Worm (Caenorhabditis elegans): ENCODE measurements around the gene asp-6.

asp-6 gene

DNA sequence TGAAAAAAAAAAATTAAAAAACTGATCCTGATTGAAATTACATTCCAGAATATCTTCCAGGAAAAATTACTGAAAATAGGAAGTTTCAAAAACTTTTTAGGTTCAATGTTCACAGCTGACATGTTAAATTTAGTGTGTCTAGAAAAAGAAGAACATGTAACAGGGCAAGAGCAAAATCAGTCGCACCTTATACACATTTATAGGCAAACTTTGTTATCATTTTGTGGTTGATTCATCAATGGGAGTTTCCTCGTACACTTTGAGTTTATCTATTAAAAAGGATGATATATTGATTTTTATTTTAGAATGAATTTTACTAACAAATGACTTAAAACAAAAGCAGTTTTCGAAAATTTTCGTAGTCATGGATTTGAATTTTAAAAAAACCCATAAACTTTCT, 25.5 kb downstream of the asp-6 start:
- TF ChIP-seq fkh-6 (tag; optimal IDR thresholded peaks at IDR 0.05): no peak
- TF ChIP-seq gmeb-2 (tag; optimal IDR thresholded peaks at IDR 0.05): no peak
- TF ChIP-seq fax-1 (tag; optimal IDR thresholded peaks at IDR 0.05): no peak
- no peak for TF ChIP-seq fkh-10 (GFP tag; optimal IDR thresholded peaks at IDR 0.05)
- TF ChIP-seq nfya-1 (tag; optimal IDR thresholded peaks at IDR 0.05): no peak
- TF ChIP-seq ceh-30 (tag; optimal IDR thresholded peaks at IDR 0.05): no peak
- TF ChIP-seq ceh-45 (GFP tag; IDR thresholded peaks at IDR 0.05): no peak
- no peak for TF ChIP-seq elt-4 (tag; optimal IDR thresholded peaks at IDR 0.05)
- TF ChIP-seq Y22D7AL.16 (tag; optimal IDR thresholded peaks at IDR 0.05): no peak
- no peak for TF ChIP-seq hlh-8 (tag; optimal IDR thresholded peaks at IDR 0.05)
- TF ChIP-seq unc-3 (GFP tag; conservative IDR thresholded peaks at IDR 0.05): no peak
- TF ChIP-seq unc-3 (tag; optimal IDR thresholded peaks at IDR 0.05): no peak
- TF ChIP-seq ceh-6 (GFP tag; optimal IDR thresholded peaks at IDR 0.05): no peak
- no peak for TF ChIP-seq ceh-2 (tag; optimal IDR thresholded peaks at IDR 0.05)
- TF ChIP-seq pat-9 (tag; optimal IDR thresholded peaks at IDR 0.05): no peak
- no peak for TF ChIP-seq pqm-1 (tag; optimal IDR thresholded peaks at IDR 0.05)
- no peak for TF ChIP-seq ceh-34 (tag; optimal IDR thresholded peaks at IDR 0.05)
- TF ChIP-seq odd-2 (tag; optimal IDR thresholded peaks at IDR 0.05): no peak
- no peak for TF ChIP-seq unc-55 (GFP tag; optimal IDR thresholded peaks at IDR 0.05)
- TF ChIP-seq ttx-3 (tag; optimal IDR thresholded peaks at IDR 0.05): no peak

DNA sequence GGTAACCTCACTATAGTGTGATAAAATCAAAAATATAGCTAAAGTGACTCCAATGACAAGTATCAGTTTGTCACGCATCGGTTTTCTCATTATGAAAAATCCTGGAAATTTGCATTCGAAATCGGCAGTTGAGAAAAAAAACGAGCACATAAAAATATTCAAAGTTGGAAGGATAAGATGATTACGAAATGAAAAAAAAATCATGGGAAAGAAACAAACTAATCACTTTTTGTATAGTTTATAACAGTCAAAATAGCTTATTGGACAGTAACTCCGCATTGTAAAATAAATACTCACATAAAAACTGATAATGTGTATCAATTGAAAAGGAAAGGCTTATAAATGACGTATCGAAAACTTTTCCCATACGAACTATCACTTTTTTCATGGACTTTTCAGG, 25.9 kb downstream of the asp-6 start, which contains the start of gene C16D9.4:
Gene C16D9.4 (minus strand): TSS at position 101 of the 400 bp plus-strand sequence.
- TF ChIP-seq pag-3 (tag; optimal IDR thresholded peaks at IDR 0.05; ENCODE audit: borderline replicate concordance): no peak
- no peak for TF ChIP-seq ceh-34 (tag; optimal IDR thresholded peaks at IDR 0.05)

DNA sequence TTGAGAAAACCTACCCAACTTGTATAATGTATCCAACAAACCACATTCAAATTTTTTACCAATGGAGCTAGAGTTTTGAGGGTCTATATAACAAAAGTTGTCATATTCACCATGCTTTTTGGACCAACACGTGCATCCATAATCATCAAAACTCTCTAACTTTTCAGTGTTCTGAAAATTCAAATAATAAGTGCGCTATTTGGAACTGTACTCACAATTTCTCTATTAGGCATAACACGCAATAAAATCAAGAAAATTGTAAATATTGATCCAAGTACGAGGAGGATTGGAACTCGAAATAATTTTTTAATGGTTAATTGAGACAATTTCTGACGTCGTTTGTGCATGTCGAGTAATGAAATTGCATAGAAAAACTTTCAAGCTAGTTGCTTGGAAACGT, 28.8 kb downstream of the asp-6 start, which contains the start of gene C16D9.3:
Gene C16D9.3 (minus strand): TSS at position 101 of the 400 bp plus-strand sequence.
- TF ChIP-seq unc-55 (GFP tag; optimal IDR thresholded peaks at IDR 0.05): no peak
- no peak for TF ChIP-seq ceh-14 (tag; optimal IDR thresholded peaks at IDR 0.05)
- TF ChIP-seq ceh-48 (tag; optimal IDR thresholded peaks at IDR 0.05): no peak
- TF ChIP-seq sox-2 (GFP tag; IDR thresholded peaks at IDR 0.05): no peak
- no peak for TF ChIP-seq nfya-1 (tag; optimal IDR thresholded peaks at IDR 0.05)
- no peak for TF ChIP-seq elt-2 (tag; optimal IDR thresholded peaks at IDR 0.05)
- no peak for TF ChIP-seq pha-4 (tag; optimal IDR thresholded peaks at IDR 0.05)
- TF ChIP-seq fax-1 (tag; optimal IDR thresholded peaks at IDR 0.05): no peak
- TF ChIP-seq elt-4 (tag; optimal IDR thresholded peaks at IDR 0.05): no peak
- TF ChIP-seq sdc-2 (tag; optimal IDR thresholded peaks at IDR 0.05): no peak
- no peak for TF ChIP-seq ama-1 (optimal IDR thresholded peaks at IDR 0.05)
- TF ChIP-seq nhr-232 (tag; optimal IDR thresholded peaks at IDR 0.05): no peak
- TF ChIP-seq ceh-24 (tag; optimal IDR thresholded peaks at IDR 0.05): no peak

DNA sequence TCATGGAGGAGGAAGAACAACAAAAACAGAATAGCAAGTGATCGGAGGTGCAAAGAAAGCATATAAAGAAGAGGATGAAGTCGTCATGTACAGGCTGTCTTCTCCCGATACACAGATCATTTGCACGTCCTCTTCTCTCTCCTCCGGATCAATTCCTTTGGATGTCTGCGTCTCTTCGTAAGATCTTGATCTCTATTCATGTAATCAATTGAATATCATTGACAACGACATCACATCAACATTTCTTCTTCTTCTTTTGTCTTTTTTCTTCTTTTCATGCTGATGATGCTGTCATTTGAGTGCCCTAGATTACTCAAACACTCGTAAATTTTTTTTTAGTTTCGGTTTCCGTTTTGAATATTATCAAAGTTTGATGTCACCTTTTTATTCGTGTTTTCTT, 30.4 kb downstream of the asp-6 start, which contains the start of gene rol-3:
Gene rol-3 (minus strand): TSS at position 120 of the 400 bp plus-strand sequence.
- TF ChIP-seq nhr-11 (tag; optimal IDR thresholded peaks at IDR 0.05) (no peak), ceh-30 (tag; optimal IDR thresholded peaks at IDR 0.05) (no peak), madf-2 (tag; optimal IDR thresholded peaks at IDR 0.05) (no peak), lin-11 (tag; optimal IDR thresholded peaks at IDR 0.05) (no peak), elt-4 (tag; optimal IDR thresholded peaks at IDR 0.05) (no peak), sox-2 (GFP tag; IDR thresholded peaks at IDR 0.05) (no peak), ahr-1 (tag; optimal IDR thresholded peaks at IDR 0.05) (no peak), ceh-2 (tag; optimal IDR thresholded peaks at IDR 0.05) (no peak), ceh-34 (tag; optimal IDR thresholded peaks at IDR 0.05) (no peak), Y22D7AL.16 (tag; optimal IDR thresholded peaks at IDR 0.05) (no peak), ets-4 (tag; optimal IDR thresholded peaks at IDR 0.05) (no peak), ceh-19 (GFP tag; optimal IDR thresholded peaks at IDR 0.05) (no peak), odd-2 (tag; optimal IDR thresholded peaks at IDR 0.05) (no peak)
